Worm (Caenorhabditis elegans) whole organism, early embryonic: ENCODE results near the gene C08E8.9.
"Not testable (repeated sequence)": the region's sequence is repeated elsewhere in the genome, so short reads cannot be mapped to it uniquely, and the experiment has no call there.

ENCODE experiments used
- B0310.2 ChIP-seq: sonication (generic microtip); optimal IDR thresholded peaks from 2 replicates; lab custom pipeline; 2016; ENCODE audit warnings: mild to moderate bottlenecking, missing genetic modification characterization, missing compliant biosample characterization
- F13C5.2 ChIP-seq: sonication (generic microtip); optimal IDR thresholded peaks from 2 replicates; lab custom pipeline; 2017; ENCODE audit warnings: mild to moderate bottlenecking, missing genetic modification characterization, inconsistent platforms, missing compliant biosample characterization
- aly-1 ChIP-seq: sonication (generic microtip); optimal IDR thresholded peaks from 2 replicates; lab custom pipeline; 2016; ENCODE audit warnings: missing genetic modification characterization, missing compliant biosample characterization
- ama-1 ChIP-seq: fragments of 150-350 bp; optimal IDR thresholded peaks from 2 replicates; lab custom pipeline; 2014
- ceh-13 ChIP-seq: fragments of 200-800 bp; sonication (Bioruptor generic); optimal IDR thresholded peaks from 2 replicates; lab custom pipeline; 2018; ENCODE audit warnings: mild to moderate bottlenecking, missing genetic modification characterization, missing compliant biosample characterization
- ceh-36 ChIP-seq: sonication (generic microtip); optimal IDR thresholded peaks from 2 replicates; lab custom pipeline; 2016; ENCODE audit warnings: missing genetic modification characterization, inconsistent platforms, missing compliant biosample characterization
- ets-7 ChIP-seq: sonication (generic microtip); optimal IDR thresholded peaks from 2 replicates; lab custom pipeline; 2016; ENCODE audit warnings: missing genotype, missing genetic modification characterization, missing compliant biosample characterization
- flt-1 ChIP-seq: fragments of 200-800 bp; sonication (Bioruptor generic); IDR thresholded peaks from 2 replicates; pipeline ENCODE4 v1.3.6; 2022; ENCODE audit warnings: missing genetic modification characterization, missing compliant biosample characterization
- hmbx-1 ChIP-seq: sonication (generic microtip); optimal IDR thresholded peaks from 2 replicates; lab custom pipeline; 2016; ENCODE audit warnings: mild to moderate bottlenecking, missing genetic modification characterization, missing compliant biosample characterization
- hmg-4 ChIP-seq: fragments of 200-800 bp; sonication (Bioruptor generic); optimal IDR thresholded peaks from 2 replicates; lab custom pipeline; 2018; ENCODE audit warnings: mild to moderate bottlenecking, missing genetic modification characterization, missing compliant biosample characterization
- hnd-1 ChIP-seq: sonication (generic microtip); optimal IDR thresholded peaks from 2 replicates; lab custom pipeline; 2016; ENCODE audit warnings: missing genetic modification characterization, missing compliant biosample characterization
- pes-1 ChIP-seq: fragments of 200-800 bp; sonication (Bioruptor generic); IDR thresholded peaks from 2 replicates; pipeline ENCODE4 v1.3.6; 2022; ENCODE audit warnings: missing genetic modification reagents, missing genetic modification characterization, missing compliant biosample characterization
- scrt-1 ChIP-seq: fragments of 200-800 bp; sonication (Bioruptor generic); IDR thresholded peaks from 2 replicates; pipeline ENCODE4 v1.3.6; 2022; ENCODE audit warnings: missing genetic modification characterization, missing compliant biosample characterization
- sea-1 ChIP-seq: fragments of 200-800 bp; sonication (Bioruptor generic); conservative IDR thresholded peaks from 2 replicates; pipeline ENCODE4 v1.3.6; 2022; ENCODE audit warnings: missing genetic modification characterization, missing compliant biosample characterization
- tbx-11 ChIP-seq: fragments of 200-800 bp; sonication (Bioruptor generic); IDR thresholded peaks from 2 replicates; pipeline ENCODE4 v1.3.6; 2022; ENCODE audit warnings: missing genetic modification characterization, missing compliant biosample characterization
- tbx-37 ChIP-seq: fragments of 200-800 bp; sonication (Bioruptor generic); conservative IDR thresholded peaks from 2 replicates; pipeline ENCODE4 v1.3.6; 2022; ENCODE audit warnings: missing genetic modification reagents, missing genetic modification characterization, missing compliant biosample characterization
- tra-4 ChIP-seq: sonication (generic microtip); optimal IDR thresholded peaks from 2 replicates; lab custom pipeline; 2017; ENCODE audit warnings: missing genetic modification characterization, missing compliant biosample characterization

The C08E8.9 gene

ce11 chrV:18378819-18379218 lies 14.2 kb downstream of the C08E8.9 start, which contains the start of gene Y51A2B.8:
Gene Y51A2B.8, plus strand, starts transcription at chrV:18379119.
- TF ChIP-seq tbx-37 (GFP tag; lab: Robert Waterston, UW) (no peak), tbx-11 (GFP tag; lab: Robert Waterston, UW) (no peak), aly-1 (no peak), B0310.2 (tag; lab: Kevin White, UChicago) (no peak)

- TF ChIP-seq ceh-36 (tag; lab: Kevin White, UChicago) = no peak
- TF ChIP-seq hmbx-1 = no peak
- TF ChIP-seq tbx-37 (GFP tag; lab: Robert Waterston, UW) = no peak
- no peak for TF ChIP-seq sea-1 (GFP tag; lab: Robert Waterston, UW)
- no peak for TF ChIP-seq F13C5.2
- TF ChIP-seq ets-7 (tag; lab: Kevin White, UChicago) = no peak
- TF ChIP-seq tbx-11 (GFP tag; lab: Robert Waterston, UW) = no peak
- no peak for TF ChIP-seq aly-1
- TF ChIP-seq tra-4 = no peak
- TF ChIP-seq flt-1 (GFP tag; lab: Robert Waterston, UW) = no peak
- TF ChIP-seq ama-1 = no peak
- TF ChIP-seq B0310.2 (tag; lab: Kevin White, UChicago) = no peak
- TF ChIP-seq hmg-4 (GFP tag; lab: Kevin White, UChicago) = no peak
- TF ChIP-seq hnd-1 = no peak
- no peak for TF ChIP-seq scrt-1 (GFP tag; lab: Robert Waterston, UW)
- TF ChIP-seq ceh-13 (GFP tag; lab: Kevin White, UChicago) = no peak
- TF ChIP-seq pes-1 = no peak
These were observed 17.9 kb downstream of the C08E8.9 start, which contains the start of gene nhr-288 for ce11 chrV:18382590-18382989. Gene nhr-288, minus strand, starts transcription at chrV:18382690.

- TF ChIP-seq pes-1 = no peak
- TF ChIP-seq hmbx-1 = no peak
These were observed 24.4 kb downstream of the C08E8.9 start, which contains the start of the genes Y51A2B.4 and Y51A2B.5 for ce11 chrV:18389046-18389445. Gene Y51A2B.4, minus strand, starts transcription at chrV:18389146. Gene Y51A2B.5, plus strand, starts transcription at chrV:18389277.

- no peak for TF ChIP-seq scrt-1 (GFP tag; lab: Robert Waterston, UW)
- no peak for TF ChIP-seq flt-1 (GFP tag; lab: Robert Waterston, UW)
- no peak for TF ChIP-seq B0310.2 (tag; lab: Kevin White, UChicago)
- TF ChIP-seq hmg-4 (GFP tag; lab: Kevin White, UChicago) = no peak
- no peak for TF ChIP-seq ama-1
- TF ChIP-seq ceh-13 (GFP tag; lab: Kevin White, UChicago) = no peak
- TF ChIP-seq sea-1 (GFP tag; lab: Robert Waterston, UW) = no peak
- no peak for TF ChIP-seq tra-4
- TF ChIP-seq hmbx-1 = no peak
These were observed 29.5 kb downstream of the C08E8.9 start, which contains the start of gene Y51A2B.6 for ce11 chrV:18394203-18394602. Gene Y51A2B.6, minus strand, starts transcription at chrV:18394303.

- TF ChIP-seq hmg-4 (GFP tag; lab: Kevin White, UChicago) (no peak), ceh-36 (tag; lab: Kevin White, UChicago) (no peak), ets-7 (tag; lab: Kevin White, UChicago) (no peak), tra-4 (no peak), pes-1 (no peak), flt-1 (GFP tag; lab: Robert Waterston, UW) (no peak), hnd-1 (no peak), ama-1 (no peak), B0310.2 (tag; lab: Kevin White, UChicago) (no peak), scrt-1 (GFP tag; lab: Robert Waterston, UW) (no peak), hmbx-1 (no peak), tbx-11 (GFP tag; lab: Robert Waterston, UW) (no peak), F13C5.2 (no peak), tbx-37 (GFP tag; lab: Robert Waterston, UW) (no peak), sea-1 (GFP tag; lab: Robert Waterston, UW) (no peak), ceh-13 (GFP tag; lab: Kevin White, UChicago) (no peak), aly-1 (no peak)
These were observed 31.0 kb downstream of the C08E8.9 start, which contains the start of gene Y51A2B.9 for ce11 chrV:18395649-18396048. Gene Y51A2B.9, minus strand, starts transcription at chrV:18395749.

ce11 chrV:18397814-18398213 lies 33.2 kb downstream of the C08E8.9 start, which contains the start of gene Y51A2B.16:
Gene Y51A2B.16, minus strand, starts transcription at chrV:18397914.
- TF ChIP-seq F13C5.2 (no peak), hnd-1 (no peak), tbx-11 (GFP tag; lab: Robert Waterston, UW) (no peak), flt-1 (GFP tag; lab: Robert Waterston, UW) (no peak), hmbx-1 (no peak), scrt-1 (GFP tag; lab: Robert Waterston, UW) (no peak), ceh-13 (GFP tag; lab: Kevin White, UChicago) (no peak), tra-4 (no peak), B0310.2 (tag; lab: Kevin White, UChicago) (no peak), ceh-36 (tag; lab: Kevin White, UChicago) (no peak), ama-1 (no peak)

- TF ChIP-seq flt-1 (GFP tag; lab: Robert Waterston, UW) = no peak
- no peak for TF ChIP-seq hmbx-1
- no peak for TF ChIP-seq tra-4
- no peak for TF ChIP-seq ceh-13 (GFP tag; lab: Kevin White, UChicago)
- TF ChIP-seq hmg-4 (GFP tag; lab: Kevin White, UChicago) = no peak
These were observed 38.1 kb downstream of the C08E8.9 start for ce11 chrV:18402743-18403142.

- TF ChIP-seq flt-1 (GFP tag; lab: Robert Waterston, UW); hmbx-1; hmg-4 (GFP tag; lab: Kevin White, UChicago): not testable (repeated sequence)
These were observed 40.1 kb downstream of the C08E8.9 start, which contains the start of gene srh-209 for ce11 chrV:18404767-18405166. Gene srh-209, minus strand, starts transcription at chrV:18404867.
